Worm (Caenorhabditis elegans) whole organism, L1 larva: ENCODE data around the gene ZK112.4.

Experiments
- C16A3.4 ChIP-seq: fragments of 150-350 bp; optimal IDR thresholded peaks from 2 replicates; lab custom pipeline; 2014; ENCODE audit warnings: missing biosample characterization, missing genetic modification characterization
- C34B4.2 ChIP-seq: sonication (generic microtip); optimal IDR thresholded peaks from 2 replicates; lab custom pipeline; 2017; ENCODE audit warnings: mild to moderate bottlenecking, missing genetic modification characterization, missing compliant biosample characterization
- F16B12.6 ChIP-seq: fragments of 150-350 bp; optimal IDR thresholded peaks from 2 replicates; lab custom pipeline; 2014; ENCODE audit warnings: missing biosample characterization, missing genetic modification characterization
- ama-1 ChIP-seq: fragments of 150-350 bp; optimal IDR thresholded peaks from 2 replicates; lab custom pipeline; 2014
- blmp-1 ChIP-seq: fragments of 150-350 bp; optimal IDR thresholded peaks from 2 replicates; lab custom pipeline; 2014; ENCODE audit warnings: missing biosample characterization, missing genetic modification characterization
- ceh-82 ChIP-seq, 3 experiments: fragments of 150-350 bp in 1 of 3; sonication (generic microtip) in 2 of 3; optimal IDR thresholded peaks; 2 replicates each; lab custom pipeline; 2014 to 2017; ENCODE audit warnings: missing biosample characterization in 3 of 3, missing genetic modification characterization in 3 of 3
- ces-1 ChIP-seq: fragments of 150-350 bp; optimal IDR thresholded peaks from 2 replicates; lab custom pipeline; 2014; ENCODE audit warnings: missing biosample characterization, missing genetic modification reagents, missing genetic modification characterization
- dpl-1 ChIP-seq, 3 experiments: fragments of 150-350 bp in 2 of 3; sonication (generic microtip) in 1 of 3; optimal IDR thresholded peaks; 2 replicates each; lab custom pipeline; 2014 to 2017; ENCODE audit warnings: missing biosample characterization in 3 of 3, missing genetic modification characterization in 3 of 3, missing genetic modification reagents in 3 of 3
- efl-1 ChIP-seq, 4 experiments: fragments of 150-350 bp; optimal IDR thresholded peaks in 3 of 4; peaks in 1 of 4; 1 replicate in 1 of 4; 2 replicates in 3 of 4; lab custom pipeline; 2014; ENCODE audit warnings: missing biosample characterization in 2 of 4, missing genetic modification characterization in 2 of 4, missing genetic modification reagents in 2 of 4
- elt-3 ChIP-seq, 6 experiments: fragments of 150-350 bp in 1 of 6; sonication (generic microtip); optimal IDR thresholded peaks; 2 replicates each; lab custom pipeline; 2017 to 2018; ENCODE audit warnings: missing biosample characterization in 6 of 6, missing genetic modification characterization in 6 of 6, inconsistent platforms in 1 of 6
- fkh-10 ChIP-seq: sonication (generic microtip); optimal IDR thresholded peaks from 2 replicates; lab custom pipeline; 2017; ENCODE audit warnings: missing biosample characterization, missing genetic modification reagents, missing genetic modification characterization
- fkh-4 ChIP-seq: sonication (generic microtip); optimal IDR thresholded peaks from 2 replicates; lab custom pipeline; 2016; ENCODE audit warnings: missing compliant biosample characterization, missing genetic modification characterization, borderline replicate concordance
- hlh-4 ChIP-seq: sonication (generic microtip); optimal IDR thresholded peaks from 2 replicates; lab custom pipeline; 2016; ENCODE audit warnings: mild to moderate bottlenecking, missing genetic modification characterization, missing compliant biosample characterization
- hpl-2 ChIP-seq: fragments of 150-350 bp; optimal IDR thresholded peaks from 2 replicates; lab custom pipeline; 2014; ENCODE audit warnings: missing biosample characterization, missing genetic modification reagents, missing genetic modification characterization
- lin-13 ChIP-seq: fragments of 150-350 bp; optimal IDR thresholded peaks from 2 replicates; lab custom pipeline; 2014; ENCODE audit warnings: missing biosample characterization, missing genetic modification reagents, missing genetic modification characterization
- lin-14 ChIP-seq: fragments of 200-800 bp; sonication (Bioruptor generic); optimal IDR thresholded peaks from 2 replicates; lab custom pipeline; 2018; ENCODE audit warnings: mild to moderate bottlenecking, missing genetic modification characterization, moderate library complexity, missing compliant biosample characterization
- lin-15B ChIP-seq: fragments of 150-350 bp; sonication (generic microtip); optimal IDR thresholded peaks from 3 replicates; lab custom pipeline; 2014; ENCODE audit warnings: missing biosample characterization, missing genetic modification characterization
- lin-35 ChIP-seq, 2 experiments: fragments of 150-350 bp; optimal IDR thresholded peaks; 2 replicates each; lab custom pipeline; 2014; ENCODE audit warnings: missing biosample characterization in 2 of 2, missing genetic modification characterization in 2 of 2, missing genetic modification reagents in 2 of 2
- lin-39 ChIP-seq: fragments of 150-350 bp; optimal IDR thresholded peaks from 2 replicates; lab custom pipeline; 2014; ENCODE audit warnings: missing biosample characterization, missing genetic modification reagents, missing genetic modification characterization
- lir-3 ChIP-seq: sonication (generic microtip); optimal IDR thresholded peaks from 2 replicates; lab custom pipeline; 2016; ENCODE audit warnings: mild to moderate bottlenecking, missing genetic modification characterization, moderate library complexity, missing compliant biosample characterization; ENCODE audit not compliant: poor library complexity
- lsy-2 ChIP-seq, 2 experiments: fragments of 150-350 bp; optimal IDR thresholded peaks; 2 replicates each; lab custom pipeline; 2014; ENCODE audit warnings: missing biosample characterization in 2 of 2, missing genetic modification characterization in 2 of 2
- mdl-1 ChIP-seq, 2 experiments: fragments of 150-350 bp; optimal IDR thresholded peaks; 2 replicates each; lab custom pipeline; 2014 to 2017; ENCODE audit warnings: missing biosample characterization in 2 of 2, missing genetic modification characterization in 2 of 2, inconsistent platforms in 1 of 2
- mep-1 ChIP-seq: fragments of 150-350 bp; optimal IDR thresholded peaks from 2 replicates; lab custom pipeline; 2014; ENCODE audit warnings: missing biosample characterization, missing genetic modification characterization
- nhr-11 ChIP-seq: fragments of 150-350 bp; optimal IDR thresholded peaks from 2 replicates; lab custom pipeline; 2014; ENCODE audit warnings: missing biosample characterization, missing genetic modification characterization
- nhr-12 ChIP-seq: sonication (generic microtip); optimal IDR thresholded peaks from 2 replicates; lab custom pipeline; 2017; ENCODE audit warnings: missing biosample characterization, missing genetic modification characterization
- nhr-20 ChIP-seq: sonication (generic microtip); optimal IDR thresholded peaks from 2 replicates; lab custom pipeline; 2016; ENCODE audit warnings: mild to moderate bottlenecking, missing genetic modification characterization, missing compliant biosample characterization
- nhr-237 ChIP-seq: fragments of 150-350 bp; optimal IDR thresholded peaks from 2 replicates; lab custom pipeline; 2014; ENCODE audit warnings: missing biosample characterization, missing genetic modification characterization
- nhr-28 ChIP-seq: fragments of 150-350 bp; optimal IDR thresholded peaks from 2 replicates; lab custom pipeline; 2014; ENCODE audit warnings: missing biosample characterization, missing genetic modification characterization
- nhr-47 ChIP-seq: sonication (generic microtip); optimal IDR thresholded peaks from 2 replicates; lab custom pipeline; 2016; ENCODE audit warnings: mild to moderate bottlenecking, missing genetic modification characterization, moderate library complexity, missing compliant biosample characterization
- nhr-71 ChIP-seq: sonication (generic microtip); optimal IDR thresholded peaks from 2 replicates; lab custom pipeline; 2016; ENCODE audit warnings: mild to moderate bottlenecking, missing genetic modification characterization, moderate library complexity, missing compliant biosample characterization
- nhr-77 ChIP-seq: fragments of 150-350 bp; optimal IDR thresholded peaks from 2 replicates; lab custom pipeline; 2014; ENCODE audit warnings: missing biosample characterization, missing genetic modification characterization
- nhr-84 ChIP-seq: sonication (generic microtip); optimal IDR thresholded peaks from 2 replicates; lab custom pipeline; 2017; ENCODE audit warnings: missing biosample characterization, missing genetic modification characterization
- nhr-85 ChIP-seq: sonication (generic microtip); peaks from one replicate; lab custom pipeline; 2016; ENCODE audit warnings: missing genetic modification characterization, inconsistent platforms, missing compliant biosample characterization
- nhr-90 ChIP-seq: sonication (generic microtip); optimal IDR thresholded peaks from 2 replicates; lab custom pipeline; 2016; ENCODE audit warnings: mild to moderate bottlenecking, missing genetic modification characterization, missing compliant biosample characterization; ENCODE audit not compliant: poor library complexity
- pag-3 ChIP-seq: sonication (generic microtip); optimal IDR thresholded peaks from 2 replicates; lab custom pipeline; 2017; ENCODE audit warnings: missing genetic modification characterization, mild to moderate bottlenecking, missing compliant biosample characterization, antibody characterized with exemption, borderline replicate concordance; ENCODE audit not compliant: insufficient read depth
- pax-3 ChIP-seq: fragments of 200-800 bp; sonication (Bioruptor generic); optimal IDR thresholded peaks from 2 replicates; lab custom pipeline; 2018; ENCODE audit warnings: mild to moderate bottlenecking, missing genetic modification characterization, moderate library complexity, missing compliant biosample characterization
- rnt-1 ChIP-seq: sonication (generic microtip); optimal IDR thresholded peaks from 2 replicates; lab custom pipeline; 2016; ENCODE audit warnings: mild to moderate bottlenecking, missing genetic modification characterization, moderate library complexity, missing compliant biosample characterization
- skn-1 ChIP-seq: fragments of 150-350 bp; optimal IDR thresholded peaks from 2 replicates; lab custom pipeline; 2014; ENCODE audit warnings: missing biosample characterization, missing genetic modification characterization
- snpc-4 ChIP-seq: fragments of 150-350 bp; optimal IDR thresholded peaks from 2 replicates; lab custom pipeline; 2014; ENCODE audit warnings: missing biosample characterization, missing genetic modification characterization
- snu-23 ChIP-seq: sonication (generic microtip); optimal IDR thresholded peaks from 2 replicates; lab custom pipeline; 2016; ENCODE audit warnings: missing genetic modification characterization, missing compliant biosample characterization
- sox-4 ChIP-seq: sonication (generic microtip); optimal IDR thresholded peaks from 2 replicates; lab custom pipeline; 2016; ENCODE audit warnings: missing genetic modification characterization, missing compliant biosample characterization
- swsn-7 ChIP-seq: sonication (generic microtip); optimal IDR thresholded peaks from 2 replicates; lab custom pipeline; 2016; ENCODE audit warnings: missing genetic modification characterization, missing compliant biosample characterization
- tbx-2 ChIP-seq: sonication (generic microtip); optimal IDR thresholded peaks from 2 replicates; lab custom pipeline; 2016; ENCODE audit warnings: missing genetic modification characterization, missing compliant biosample characterization
- unc-62 ChIP-seq: fragments of 150-350 bp; optimal IDR thresholded peaks from 2 replicates; lab custom pipeline; 2014; ENCODE audit warnings: missing biosample characterization, missing genetic modification reagents, missing genetic modification characterization
- unc-98 ChIP-seq: fragments of 200-800 bp; sonication (Bioruptor generic); IDR thresholded peaks from 2 replicates; pipeline ENCODE4 v1.3.6; 2022; ENCODE audit warnings: missing genetic modification characterization, missing compliant biosample characterization
- xbp-1 ChIP-seq: sonication (generic microtip); optimal IDR thresholded peaks from 2 replicates; lab custom pipeline; 2016; ENCODE audit warnings: missing genetic modification characterization, missing compliant biosample characterization
- zip-4 ChIP-seq: fragments of 200-800 bp; sonication (Bioruptor generic); optimal IDR thresholded peaks from 2 replicates; lab custom pipeline; 2018; ENCODE audit warnings: mild to moderate bottlenecking, missing genetic modification characterization, moderate library complexity, missing compliant biosample characterization
- ztf-11 ChIP-seq, 2 experiments: sonication (generic microtip); optimal IDR thresholded peaks; 2 replicates each; lab custom pipeline; 2016 to 2017; ENCODE audit warnings: missing genetic modification characterization in 2 of 2, missing biosample characterization in 1 of 2, missing compliant biosample characterization in 1 of 2
- ztf-4 ChIP-seq: fragments of 150-350 bp; optimal IDR thresholded peaks from 2 replicates; lab custom pipeline; 2014; ENCODE audit warnings: missing biosample characterization, missing genetic modification characterization

ZK112.4 gene

ce11 chrIII:7719364-7719936 is 10.4 kb downstream of the ZK112.4 start, which contains the start of gene ncl-1 (continued):
- peak; percentile 23 for TF ChIP-seq snu-23 (GFP tag; lab: Kevin White, UChicago)

ce11 chrIII:7718318-7718717 is 11.5 kb downstream of the ZK112.4 start:
- TF ChIP-seq fkh-4 (tag; lab: Kevin White, UChicago) (no peak), nhr-12 (no peak), lin-39 (tag; lab: Kevin White, UChicago) (no peak), nhr-11 (tag; lab: Kevin White, UChicago) (no peak), F16B12.6 (tag; lab: Kevin White, UChicago) (no peak), mdl-1 (tag; optimal IDR thresholded peaks at IDR 0.05; lab: Kevin White, UChicago) (peak in 1 of 2 experiments; percentile 82), fkh-10 (no peak), xbp-1 (tag; lab: Kevin White, UChicago) (peak; percentile 47), ama-1 (lab: Kevin White, UChicago) (peak; percentile 57), nhr-84 (no peak), hlh-4 (tag; lab: Kevin White, UChicago) (no peak), mep-1 (peak; percentile 88), nhr-85 (peak; percentile 82), nhr-71 (tag; lab: Kevin White, UChicago) (peak; percentile 86), nhr-28 (tag; lab: Kevin White, UChicago) (no peak), efl-1 (optimal IDR thresholded peaks at IDR 0.05; lab: Kevin White, UChicago) (peak; percentile 38 to 43), efl-1 (GFP tag; optimal IDR thresholded peaks at IDR 0.05 in 1 of 2; lab: Kevin White, UChicago) (peak; percentile 19 to 92), C16A3.4 (peak; percentile 37), nhr-237 (peak; percentile 74), lir-3 (tag; lab: Kevin White, UChicago) (peak; percentile 27), lsy-2 (tag; optimal IDR thresholded peaks at IDR 0.05; lab: Kevin White, UChicago) (peak; percentile 64 to 73), swsn-7 (tag; lab: Kevin White, UChicago) (peak; percentile 49), zip-4 (GFP tag; lab: Kevin White, UChicago) (no peak), ztf-11 (tag; optimal IDR thresholded peaks at IDR 0.05; lab: Kevin White, UChicago) (no peak), blmp-1 (tag; lab: Kevin White, UChicago) (peak; percentile 79), unc-62 (GFP tag; lab: Kevin White, UChicago) (no peak), ztf-4 (tag; lab: Kevin White, UChicago) (peak; percentile 68), unc-98 (GFP tag; lab: Robert Waterston, UW) (no peak), lin-14 (peak; percentile 99), dpl-1 (GFP tag; optimal IDR thresholded peaks at IDR 0.05; lab: Kevin White, UChicago) (peak; percentile 44 to 56 (median 52)), nhr-47 (peak; percentile 41), rnt-1 (tag; lab: Kevin White, UChicago) (peak; percentile 67), lin-13 (GFP tag; lab: Kevin White, UChicago) (peak; percentile 84), lin-15B (tag; lab: Kevin White, UChicago) (peak; percentile 18), nhr-20 (peak; percentile 88), ceh-82 (tag; optimal IDR thresholded peaks at IDR 0.05; lab: Kevin White, UChicago) (peak in 2 of 3 experiments; percentile 13 to 47), skn-1 (no peak), pag-3 (tag; lab: Kevin White, UChicago) (peak; percentile 14), C34B4.2 (tag; lab: Kevin White, UChicago) (peak; percentile 63), ces-1 (GFP tag; lab: Kevin White, UChicago) (no peak), elt-3 (tag; optimal IDR thresholded peaks at IDR 0.05; lab: Kevin White, UChicago) (peak in 5 of 6 experiments; percentile 34 to 71 (median 49)), hpl-2 (no peak), sox-4 (tag; lab: Kevin White, UChicago) (no peak), nhr-90 (tag; lab: Kevin White, UChicago) (peak; percentile 53), tbx-2 (tag; lab: Kevin White, UChicago) (peak; percentile 62), snu-23 (GFP tag; lab: Kevin White, UChicago) (peak; percentile 90), nhr-77 (tag; lab: Kevin White, UChicago) (peak; percentile 73), lin-35 (GFP tag; optimal IDR thresholded peaks at IDR 0.05; lab: Kevin White, UChicago) (peak; percentile 67 to 72), pax-3 (tag; lab: Kevin White, UChicago) (no peak), snpc-4 (tag; lab: Kevin White, UChicago) (no peak)
